Worm (Caenorhabditis elegans) whole organism, L2 larva: Measurements from ENCODE around the gene H03G16.5.

Experiments used
- C34F6.9 ChIP-seq: fragments of 150-350 bp; optimal IDR thresholded peaks from 2 replicates; lab custom pipeline; 2014; ENCODE audit warnings: missing biosample characterization, missing genetic modification characterization
- R02D3.7 ChIP-seq: fragments of 150-350 bp; optimal IDR thresholded peaks from 2 replicates; lab custom pipeline; 2014; ENCODE audit warnings: missing biosample characterization, missing genetic modification characterization
- Y55F3AM.14 ChIP-seq: fragments of 200-800 bp; sonication (Bioruptor generic); optimal IDR thresholded peaks from 2 replicates; lab custom pipeline; 2018; ENCODE audit warnings: mild to moderate bottlenecking, missing genetic modification characterization, missing compliant biosample characterization
- alr-1 ChIP-seq: fragments of 150-350 bp; optimal IDR thresholded peaks from 2 replicates; lab custom pipeline; 2014; ENCODE audit warnings: missing biosample characterization, missing genetic modification characterization
- aly-2 ChIP-seq: fragments of 150-350 bp; optimal IDR thresholded peaks from 2 replicates; lab custom pipeline; 2014; ENCODE audit warnings: missing biosample characterization, missing genetic modification characterization
- ama-1 ChIP-seq: fragments of 150-350 bp; optimal IDR thresholded peaks from 2 replicates; lab custom pipeline; 2018; ENCODE audit warnings: inconsistent platforms
- blmp-1 ChIP-seq: sonication (generic microtip); optimal IDR thresholded peaks from 2 replicates; lab custom pipeline; 2017; ENCODE audit warnings: missing genetic modification characterization, mild to moderate bottlenecking, missing compliant biosample characterization, antibody characterized with exemption, moderate library complexity; ENCODE audit not compliant: insufficient read depth
- ceh-82 ChIP-seq: fragments of 150-350 bp; optimal IDR thresholded peaks from 2 replicates; lab custom pipeline; 2014; ENCODE audit warnings: missing biosample characterization, missing genetic modification characterization
- crh-2 ChIP-seq: sonication (generic microtip); optimal IDR thresholded peaks from 2 replicates; lab custom pipeline; 2017; ENCODE audit warnings: missing biosample characterization, missing genetic modification characterization
- egl-27 ChIP-seq: sonication (generic microtip); optimal IDR thresholded peaks from 3 replicates; lab custom pipeline; 2017; ENCODE audit warnings: missing biosample characterization, missing genetic modification reagents, missing genetic modification characterization
- elt-1 ChIP-seq: fragments of 150-350 bp; optimal IDR thresholded peaks from 2 replicates; lab custom pipeline; 2014; ENCODE audit warnings: missing biosample characterization, missing genetic modification characterization
- elt-3 ChIP-seq: sonication (generic microtip); optimal IDR thresholded peaks from 2 replicates; lab custom pipeline; 2017; ENCODE audit warnings: missing biosample characterization, missing genetic modification characterization
- fos-1 ChIP-seq: fragments of 150-350 bp; optimal IDR thresholded peaks from 2 replicates; lab custom pipeline; 2014; ENCODE audit warnings: missing biosample characterization, missing genetic modification characterization
- gmeb-1 ChIP-seq: fragments of 150-350 bp; optimal IDR thresholded peaks from 2 replicates; lab custom pipeline; 2014; ENCODE audit warnings: missing biosample characterization, missing genetic modification characterization
- lin-11 ChIP-seq: fragments of 150-350 bp; sonication (generic microtip); optimal IDR thresholded peaks from 2 replicates; lab custom pipeline; 2014; ENCODE audit warnings: missing biosample characterization, missing genetic modification characterization, inconsistent platforms, mixed read lengths
- lin-13 ChIP-seq: fragments of 150-350 bp; optimal IDR thresholded peaks from 2 replicates; lab custom pipeline; 2014; ENCODE audit warnings: missing biosample characterization, missing genetic modification reagents, missing genetic modification characterization
- lsy-2 ChIP-seq, 2 experiments: fragments of 150-350 bp in 1 of 2; sonication (generic microtip) in 1 of 2; optimal IDR thresholded peaks; 2 replicates each; lab custom pipeline; 2014 to 2017; ENCODE audit warnings: missing biosample characterization in 2 of 2, missing genetic modification characterization in 2 of 2
- mab-5 ChIP-seq: fragments of 150-350 bp; optimal IDR thresholded peaks from 2 replicates; lab custom pipeline; 2014; ENCODE audit warnings: missing biosample characterization, missing genetic modification characterization
- mbf-1 ChIP-seq: sonication (generic microtip); optimal IDR thresholded peaks from 2 replicates; lab custom pipeline; 2017; ENCODE audit warnings: missing biosample characterization, missing genetic modification characterization
- mdl-1 ChIP-seq, 2 experiments: fragments of 150-350 bp in 1 of 2; sonication (generic microtip) in 1 of 2; optimal IDR thresholded peaks; 2 replicates each; lab custom pipeline; 2017; ENCODE audit warnings: missing biosample characterization in 2 of 2, missing genetic modification characterization in 2 of 2
- nhr-10 ChIP-seq: sonication (generic microtip); optimal IDR thresholded peaks from 2 replicates; lab custom pipeline; 2017; ENCODE audit warnings: missing biosample characterization, missing genetic modification characterization
- nhr-11 ChIP-seq: fragments of 150-350 bp; optimal IDR thresholded peaks from 2 replicates; lab custom pipeline; 2014; ENCODE audit warnings: missing biosample characterization, missing genetic modification characterization
- nhr-129 ChIP-seq: fragments of 150-350 bp; optimal IDR thresholded peaks from 2 replicates; lab custom pipeline; 2014; ENCODE audit warnings: missing biosample characterization, missing genetic modification characterization
- nhr-21 ChIP-seq: fragments of 150-350 bp; optimal IDR thresholded peaks from 2 replicates; lab custom pipeline; 2014; ENCODE audit warnings: missing biosample characterization, missing genetic modification characterization
- nhr-23 ChIP-seq: fragments of 150-350 bp; optimal IDR thresholded peaks from 2 replicates; lab custom pipeline; 2014; ENCODE audit warnings: missing biosample characterization, missing genetic modification reagents, missing genetic modification characterization
- nhr-237 ChIP-seq: fragments of 150-350 bp; optimal IDR thresholded peaks from 2 replicates; lab custom pipeline; 2014; ENCODE audit warnings: missing biosample characterization, missing genetic modification characterization
- nhr-25 ChIP-seq: fragments of 150-350 bp; sonication (generic microtip); optimal IDR thresholded peaks from 3 replicates; lab custom pipeline; 2014; ENCODE audit warnings: missing biosample characterization, missing genetic modification characterization
- nhr-6 ChIP-seq: fragments of 150-350 bp; optimal IDR thresholded peaks from 2 replicates; lab custom pipeline; 2014; ENCODE audit warnings: missing biosample characterization, missing genetic modification characterization
- nhr-77 ChIP-seq: fragments of 150-350 bp; optimal IDR thresholded peaks from 2 replicates; lab custom pipeline; 2014; ENCODE audit warnings: missing biosample characterization, missing genetic modification characterization
- peb-1 ChIP-seq: fragments of 150-350 bp; optimal IDR thresholded peaks from 2 replicates; lab custom pipeline; 2014; ENCODE audit warnings: missing biosample characterization, missing genetic modification characterization
- sem-4 ChIP-seq: fragments of 150-350 bp; optimal IDR thresholded peaks from 2 replicates; lab custom pipeline; 2014; ENCODE audit warnings: missing biosample characterization, missing genetic modification reagents, missing genetic modification characterization
- skn-1 ChIP-seq: sonication (generic microtip); optimal IDR thresholded peaks from 2 replicates; lab custom pipeline; 2017; ENCODE audit warnings: missing biosample characterization, missing genetic modification characterization
- sma-3 ChIP-seq: sonication (generic microtip); optimal IDR thresholded peaks from 2 replicates; lab custom pipeline; 2016; ENCODE audit warnings: missing genetic modification reagents, missing genetic modification characterization, missing compliant biosample characterization
- sma-9 ChIP-seq, 2 experiments: fragments of 150-350 bp in 1 of 2; sonication (generic microtip) in 1 of 2; optimal IDR thresholded peaks; 2 replicates each; lab custom pipeline; 2014 to 2016; ENCODE audit warnings: missing genetic modification characterization in 2 of 2, mild to moderate bottlenecking in 1 of 2, missing biosample characterization in 1 of 2, missing compliant biosample characterization in 1 of 2, missing genetic modification reagents in 1 of 2, moderate library complexity in 1 of 2
- snpc-4 ChIP-seq: fragments of 150-350 bp; optimal IDR thresholded peaks from 2 replicates; lab custom pipeline; 2014; ENCODE audit warnings: missing biosample characterization, missing genetic modification characterization
- unc-39 ChIP-seq: fragments of 150-350 bp; optimal IDR thresholded peaks from 2 replicates; lab custom pipeline; 2014; ENCODE audit warnings: missing biosample characterization, missing genetic modification characterization
- unc-55 ChIP-seq: fragments of 150-350 bp; sonication (generic microtip); optimal IDR thresholded peaks from 3 replicates; lab custom pipeline; 2014; ENCODE audit warnings: missing biosample characterization, missing genetic modification reagents, missing genetic modification characterization
- unc-62 ChIP-seq: fragments of 150-350 bp; optimal IDR thresholded peaks from 2 replicates; lab custom pipeline; 2014; ENCODE audit warnings: missing biosample characterization, missing genetic modification reagents, missing genetic modification characterization
- ztf-1 ChIP-seq: fragments of 200-800 bp; sonication (Bioruptor generic); conservative IDR thresholded peaks from 2 replicates; pipeline ENCODE4 v1.3.6; 2022; ENCODE audit warnings: missing genetic modification characterization, missing compliant biosample characterization
- ztf-11 ChIP-seq: sonication (generic microtip); optimal IDR thresholded peaks from 2 replicates; lab custom pipeline; 2017; ENCODE audit warnings: missing biosample characterization, missing genetic modification characterization
- ztf-4 ChIP-seq: fragments of 150-350 bp; optimal IDR thresholded peaks from 2 replicates; lab custom pipeline; 2014; ENCODE audit warnings: missing biosample characterization, missing genetic modification characterization

H03G16.5 gene

DNA sequence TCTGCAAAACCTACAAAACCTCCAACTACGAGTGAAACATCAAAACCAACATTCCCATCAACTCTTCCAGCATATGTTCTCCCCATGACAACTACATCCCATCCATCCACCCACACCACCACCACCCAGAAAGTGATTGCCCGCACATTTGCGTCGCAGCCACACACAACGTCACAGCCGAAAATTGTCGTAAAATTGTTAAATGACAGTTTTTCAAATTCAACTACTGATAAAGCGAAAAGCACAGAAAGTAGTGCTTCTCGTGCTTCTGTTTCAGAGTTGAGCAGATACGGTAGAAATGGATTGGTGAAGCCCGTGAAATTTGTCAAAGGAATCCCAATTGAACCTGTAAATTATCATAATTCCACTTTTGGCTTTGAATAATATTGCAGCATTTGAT lies 31.1 kb upstream of the H03G16.5 start:
- TF ChIP-seq C34F6.9 (tag; lab: Kevin White, UChicago) (no peak), nhr-10 (tag; lab: Kevin White, UChicago) (no peak), ztf-11 (tag; lab: Kevin White, UChicago) (no peak), unc-39 (no peak), ceh-82 (tag; lab: Kevin White, UChicago) (no peak)
- TF ChIP-seq, all 48 proteins: peak for 0

DNA sequence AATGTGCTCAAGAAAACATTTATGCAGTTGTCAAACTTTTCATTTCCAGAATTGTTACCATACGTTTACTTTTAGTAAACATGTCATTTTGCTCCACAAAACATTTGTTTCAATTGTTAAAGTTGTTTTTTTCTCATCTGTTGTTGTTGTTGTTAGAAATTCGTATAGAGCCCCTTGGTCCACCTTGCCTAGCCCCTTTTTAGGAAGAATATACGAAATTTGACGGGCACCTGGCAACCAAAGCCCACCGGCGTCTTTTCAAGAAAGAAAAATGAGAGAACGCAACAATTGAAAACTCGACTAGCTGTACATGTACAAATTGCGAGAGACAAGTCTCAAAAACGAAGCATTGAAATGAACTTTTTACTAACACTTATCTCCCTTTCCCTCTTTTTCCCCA lies 27.8 kb upstream of the H03G16.5 start, which contains the start of gene F09B12.5:
Gene F09B12.5, plus strand, starts transcription at position 301 of the 400 bp plus-strand sequence.
- TF ChIP-seq lin-11 (no peak), unc-55 (GFP tag; lab: Kevin White, UChicago) (no peak), sem-4 (tag; lab: Kevin White, UChicago) (no peak), elt-3 (tag; lab: Kevin White, UChicago) (no peak), crh-2 (tag; lab: Kevin White, UChicago) (no peak)

DNA sequence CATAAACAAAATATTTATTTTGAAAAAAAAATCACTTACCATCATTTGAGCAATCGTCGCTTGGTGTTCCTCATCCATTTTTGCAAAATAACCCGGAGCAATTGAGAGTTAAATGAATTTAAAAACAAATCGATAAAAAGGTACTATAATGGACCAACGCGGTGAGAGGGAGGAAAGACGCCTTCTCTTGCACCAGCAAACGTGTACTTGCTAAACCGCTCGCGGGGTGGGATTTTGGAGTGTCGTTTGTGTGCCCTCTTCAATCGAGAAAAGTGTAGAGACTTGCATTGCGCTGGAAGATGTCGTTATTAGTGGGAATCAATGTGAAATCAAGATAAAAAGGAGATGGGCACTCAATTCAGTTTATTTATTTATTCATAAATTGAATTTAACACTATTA lies 27.2 kb upstream of the H03G16.5 start, which contains the start of gene H40L08.1:
Gene H40L08.1, minus strand, starts transcription at position 292 of the 400 bp plus-strand sequence.
- TF ChIP-seq alr-1 (tag; lab: Kevin White, UChicago) (no peak), nhr-129 (tag; lab: Kevin White, UChicago) (peak; percentile 9), egl-27 (no peak), snpc-4 (no peak), C34F6.9 (tag; lab: Kevin White, UChicago) (peak; percentile 31), lin-13 (GFP tag; lab: Kevin White, UChicago) (peak; percentile 7), blmp-1 (tag; lab: Kevin White, UChicago) (no peak), sma-9 (GFP tag; optimal IDR thresholded peaks at IDR 0.05; lab: Kevin White, UChicago) (peak; percentile 1), sma-9 (tag; optimal IDR thresholded peaks at IDR 0.05; lab: Kevin White, UChicago) (no peak), unc-55 (GFP tag; lab: Kevin White, UChicago) (peak; percentile 34), fos-1 (tag; lab: Kevin White, UChicago) (peak; percentile 2)
- TF ChIP-seq, all 48 proteins: peak for 6

DNA sequence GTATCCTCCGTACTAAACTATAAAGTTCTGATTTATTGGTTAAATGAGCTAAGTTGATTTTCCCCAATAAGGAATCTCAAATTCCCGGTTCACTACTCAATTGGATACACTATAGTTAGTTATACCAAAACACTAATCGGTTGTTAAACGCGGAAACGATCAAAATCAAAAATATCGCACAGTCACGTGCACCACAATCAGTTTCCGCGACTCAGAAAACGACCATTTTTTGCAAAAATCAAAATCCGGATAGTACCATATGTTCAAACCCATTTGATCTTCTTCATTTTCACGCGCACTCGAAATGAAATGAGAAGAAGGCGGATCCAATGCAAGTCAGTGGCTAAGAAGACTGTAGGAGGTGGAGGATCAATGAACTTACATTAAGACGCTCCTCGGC lies 24.8 kb upstream of the H03G16.5 start:
- TF ChIP-seq skn-1 (tag; lab: Kevin White, UChicago), result no peak
- peak; percentile 13 for TF ChIP-seq nhr-129 (tag; lab: Kevin White, UChicago)
- no peak for TF ChIP-seq ztf-4 (tag; lab: Kevin White, UChicago)
- no peak for TF ChIP-seq ztf-11 (tag; lab: Kevin White, UChicago)
- no peak for TF ChIP-seq lin-11
- TF ChIP-seq aly-2 (tag; lab: Kevin White, UChicago), result no peak
- no peak for TF ChIP-seq unc-55 (GFP tag; lab: Kevin White, UChicago)
- TF ChIP-seq lsy-2 (tag; optimal IDR thresholded peaks at IDR 0.05; lab: Kevin White, UChicago), result no peak
- no peak for TF ChIP-seq sma-3 (GFP tag; lab: Kevin White, UChicago)
- no peak for TF ChIP-seq egl-27
- TF ChIP-seq Y55F3AM.14 (GFP tag; lab: Kevin White, UChicago), result no peak
- peak; percentile 55 for TF ChIP-seq sma-9 (GFP tag; optimal IDR thresholded peaks at IDR 0.05; lab: Kevin White, UChicago)
- TF ChIP-seq sma-9 (tag; optimal IDR thresholded peaks at IDR 0.05; lab: Kevin White, UChicago), result no peak
- no peak for TF ChIP-seq mbf-1 (tag; lab: Kevin White, UChicago)
- no peak for TF ChIP-seq lin-13 (GFP tag; lab: Kevin White, UChicago)
- peak; percentile 21 for TF ChIP-seq nhr-21 (tag; lab: Kevin White, UChicago)
- TF ChIP-seq ama-1 (lab: Kevin White, UChicago), result no peak
- no peak for TF ChIP-seq ceh-82 (tag; lab: Kevin White, UChicago)
- no peak for TF ChIP-seq nhr-25
- TF ChIP-seq, all 48 proteins: peak for 3

DNA sequence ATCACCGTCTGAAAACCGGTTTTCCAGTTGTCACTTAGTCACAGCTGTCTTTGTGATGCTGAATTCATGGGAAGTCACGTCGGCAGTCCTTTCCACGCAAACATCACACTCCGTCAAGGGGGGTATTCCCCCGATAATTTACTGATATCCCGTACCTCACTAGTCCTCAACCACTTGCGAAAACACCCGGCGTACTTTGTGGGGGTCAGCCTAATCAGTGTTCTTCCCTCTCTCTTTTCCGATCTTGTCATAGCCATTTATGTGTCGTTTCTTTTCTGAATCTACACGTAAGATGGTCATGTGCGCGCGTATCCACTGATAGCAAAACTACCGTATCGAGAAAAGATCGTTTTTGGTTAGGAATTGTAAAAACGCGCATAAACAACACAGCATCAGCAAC lies 22.8 kb upstream of the H03G16.5 start:
- TF ChIP-seq peb-1 (tag; lab: Kevin White, UChicago) (no peak), nhr-25 (peak; percentile 80), unc-62 (no peak), nhr-23 (tag; lab: Kevin White, UChicago) (no peak), nhr-6 (tag; lab: Kevin White, UChicago) (no peak), unc-39 (no peak), sem-4 (tag; lab: Kevin White, UChicago) (no peak), blmp-1 (tag; lab: Kevin White, UChicago) (no peak), nhr-237 (no peak), sma-3 (GFP tag; lab: Kevin White, UChicago) (peak; percentile 86), gmeb-1 (tag; lab: Kevin White, UChicago) (no peak), ztf-1 (no peak), elt-1 (no peak), mdl-1 (tag; optimal IDR thresholded peaks at IDR 0.05; lab: Kevin White, UChicago) (no peak), ztf-4 (tag; lab: Kevin White, UChicago) (no peak), crh-2 (tag; lab: Kevin White, UChicago) (no peak), sma-9 (GFP tag; optimal IDR thresholded peaks at IDR 0.05; lab: Kevin White, UChicago) (peak; percentile 84), sma-9 (tag; optimal IDR thresholded peaks at IDR 0.05; lab: Kevin White, UChicago) (no peak), R02D3.7 (no peak), nhr-21 (tag; lab: Kevin White, UChicago) (peak; percentile 87), lsy-2 (tag; optimal IDR thresholded peaks at IDR 0.05; lab: Kevin White, UChicago) (peak in 1 of 2 experiments; percentile 36), nhr-10 (tag; lab: Kevin White, UChicago) (no peak), Y55F3AM.14 (GFP tag; lab: Kevin White, UChicago) (no peak), nhr-129 (tag; lab: Kevin White, UChicago) (peak; percentile 50), mab-5 (tag; lab: Kevin White, UChicago) (no peak), C34F6.9 (tag; lab: Kevin White, UChicago) (no peak), nhr-77 (tag; lab: Kevin White, UChicago) (no peak), nhr-11 (tag; lab: Kevin White, UChicago) (no peak)
